Worm (Caenorhabditis elegans) whole organism, mixed stage, embryonic: ENCODE results near the gene mec-1.
A peak's percentile ranks its signal among the peaks of the same experiment; 100 is the strongest.

Source experiments
- blmp-1 ChIP-seq: fragments of 150-350 bp; optimal IDR thresholded peaks from 2 replicates; lab custom pipeline; 2014; ENCODE audit warnings: missing biosample characterization, missing genetic modification characterization
- ham-2 ChIP-seq: fragments of 200-800 bp; sonication (Bioruptor generic); optimal IDR thresholded peaks from 2 replicates; lab custom pipeline; 2018; ENCODE audit warnings: mild to moderate bottlenecking, missing genetic modification characterization, missing compliant biosample characterization
- hlh-1 ChIP-seq: fragments of 150-350 bp; optimal IDR thresholded peaks from 2 replicates; lab custom pipeline; 2014; ENCODE audit warnings: missing biosample characterization, missing genetic modification reagents, missing genetic modification characterization
- lsy-2 ChIP-seq: fragments of 150-350 bp; optimal IDR thresholded peaks from 2 replicates; lab custom pipeline; 2014; ENCODE audit warnings: missing biosample characterization, missing genetic modification characterization
- mep-1 ChIP-seq: fragments of 150-350 bp; optimal IDR thresholded peaks from 2 replicates; lab custom pipeline; 2017; ENCODE audit warnings: missing biosample characterization, missing genetic modification reagents, missing genetic modification characterization, inconsistent platforms
- nhr-12 ChIP-seq: fragments of 150-350 bp; optimal IDR thresholded peaks from 2 replicates; lab custom pipeline; 2014; ENCODE audit warnings: missing biosample characterization, missing genetic modification characterization
- nhr-28 ChIP-seq: fragments of 150-350 bp; optimal IDR thresholded peaks from 2 replicates; lab custom pipeline; 2014; ENCODE audit warnings: missing biosample characterization, missing genetic modification characterization
- nhr-76 ChIP-seq: sonication (generic microtip); optimal IDR thresholded peaks from 2 replicates; lab custom pipeline; 2017; ENCODE audit warnings: missing biosample characterization, missing genetic modification characterization
- unc-120 ChIP-seq: sonication (generic microtip); optimal IDR thresholded peaks from 2 replicates; lab custom pipeline; 2017; ENCODE audit warnings: missing genetic modification characterization, missing compliant biosample characterization; ENCODE audit not compliant: poor library complexity, severe bottlenecking
- unc-39 ChIP-seq: fragments of 150-350 bp; optimal IDR thresholded peaks from 2 replicates; lab custom pipeline; 2014; ENCODE audit warnings: missing biosample characterization, missing genetic modification characterization

ce11 chrV:6917280-6917679, 39.1 kb upstream of the mec-1 start:
- no peak for TF ChIP-seq mep-1 (tag; lab: Kevin White, UChicago)
- no peak for TF ChIP-seq nhr-76 (tag; lab: Kevin White, UChicago)
- TF ChIP-seq unc-120 (tag; lab: Kevin White, UChicago) = no peak
- no peak for TF ChIP-seq unc-39
- TF ChIP-seq nhr-12 (tag; lab: Kevin White, UChicago) = no peak
- TF ChIP-seq lsy-2 (tag; lab: Kevin White, UChicago) = no peak
- TF ChIP-seq nhr-28 (tag; lab: Kevin White, UChicago) = no peak
- TF ChIP-seq hlh-1 (tag; lab: Kevin White, UChicago) = peak; percentile 2
- no peak for TF ChIP-seq blmp-1
- no peak for TF ChIP-seq ham-2 (GFP tag; lab: Kevin White, UChicago)
